Worm (Caenorhabditis elegans) whole organism, late embryonic: ENCODE measurements around the gene cth-2.

Experiments used
- C08G9.2 ChIP-seq: sonication (generic microtip); optimal IDR thresholded peaks from 2 replicates; lab custom pipeline; 2016; ENCODE audit warnings: mild to moderate bottlenecking, missing genetic modification characterization, moderate library complexity, missing compliant biosample characterization
- C38D4.7 ChIP-seq: fragments of 200-800 bp; sonication (Bioruptor generic); optimal IDR thresholded peaks from 2 replicates; lab custom pipeline; 2018; ENCODE audit warnings: mild to moderate bottlenecking, missing genetic modification characterization, moderate library complexity, missing compliant biosample characterization
- F13H6.1 ChIP-seq: sonication (generic microtip); optimal IDR thresholded peaks from 2 replicates; lab custom pipeline; 2016; ENCODE audit warnings: missing genetic modification characterization, missing compliant biosample characterization
- K09A11.1 ChIP-seq: sonication (generic microtip); optimal IDR thresholded peaks from 2 replicates; lab custom pipeline; 2017; ENCODE audit warnings: antibody characterized with exemption, mild to moderate bottlenecking, missing genetic modification characterization, missing compliant biosample characterization; ENCODE audit not compliant: insufficient read depth
- ahr-1 ChIP-seq: sonication (generic microtip); optimal IDR thresholded peaks from 2 replicates; lab custom pipeline; 2016; ENCODE audit warnings: missing genetic modification characterization, missing compliant biosample characterization
- ama-1 ChIP-seq: fragments of 150-350 bp; optimal IDR thresholded peaks from 2 replicates; lab custom pipeline; 2014
- ceh-18 ChIP-seq: sonication (generic microtip); optimal IDR thresholded peaks from 2 replicates; lab custom pipeline; 2016; ENCODE audit warnings: missing genetic modification characterization, missing compliant biosample characterization
- ceh-19 ChIP-seq: fragments of 200-800 bp; sonication (Bioruptor generic); optimal IDR thresholded peaks from 2 replicates; lab custom pipeline; 2018; ENCODE audit warnings: mild to moderate bottlenecking, missing genetic modification characterization, missing compliant biosample characterization
- ceh-24 ChIP-seq: sonication (generic microtip); optimal IDR thresholded peaks from 2 replicates; lab custom pipeline; 2016; ENCODE audit warnings: mild to moderate bottlenecking, missing genetic modification characterization, missing compliant biosample characterization
- ceh-31 ChIP-seq: sonication (generic microtip); optimal IDR thresholded peaks from 2 replicates; lab custom pipeline; 2016; ENCODE audit warnings: missing genetic modification characterization, missing compliant biosample characterization
- ceh-34 ChIP-seq: sonication (generic microtip); optimal IDR thresholded peaks from 2 replicates; lab custom pipeline; 2016; ENCODE audit warnings: mild to moderate bottlenecking, missing genetic modification characterization, missing compliant biosample characterization
- ceh-45 ChIP-seq: fragments of 200-800 bp; sonication (Bioruptor generic); IDR thresholded peaks from 2 replicates; pipeline ENCODE4 v1.3.6; 2022; ENCODE audit warnings: missing genetic modification reagents, missing genetic modification characterization, missing compliant biosample characterization
- ceh-6 ChIP-seq: fragments of 200-800 bp; sonication (Bioruptor generic); optimal IDR thresholded peaks from 2 replicates; lab custom pipeline; 2018; ENCODE audit warnings: mild to moderate bottlenecking, missing genetic modification characterization, missing compliant biosample characterization
- dmd-4 ChIP-seq: sonication (generic microtip); optimal IDR thresholded peaks from 2 replicates; lab custom pipeline; 2016; ENCODE audit warnings: borderline replicate concordance, missing genetic modification characterization, missing compliant biosample characterization
- dve-1 ChIP-seq: sonication (generic microtip); optimal IDR thresholded peaks from 2 replicates; lab custom pipeline; 2017; ENCODE audit warnings: antibody characterized with exemption, mild to moderate bottlenecking, missing genetic modification characterization, missing compliant biosample characterization
- elt-2 ChIP-seq: sonication (generic microtip); optimal IDR thresholded peaks from 2 replicates; lab custom pipeline; 2016; ENCODE audit warnings: missing genetic modification reagents, missing genetic modification characterization, missing compliant biosample characterization
- elt-4 ChIP-seq: sonication (generic microtip); optimal IDR thresholded peaks from 2 replicates; lab custom pipeline; 2016; ENCODE audit warnings: missing genetic modification characterization, missing compliant biosample characterization
- ets-4 ChIP-seq: sonication (generic microtip); optimal IDR thresholded peaks from 2 replicates; lab custom pipeline; 2016; ENCODE audit warnings: missing genetic modification characterization, missing compliant biosample characterization
- eyg-1 ChIP-seq: sonication (generic microtip); optimal IDR thresholded peaks from 2 replicates; lab custom pipeline; 2016; ENCODE audit warnings: missing genotype, missing genetic modification characterization, missing compliant biosample characterization
- fkh-10 ChIP-seq: fragments of 150-350 bp; optimal IDR thresholded peaks from 2 replicates; lab custom pipeline; 2014; ENCODE audit warnings: missing biosample characterization, missing genetic modification reagents, missing genetic modification characterization
- fkh-6 ChIP-seq: sonication (generic microtip); optimal IDR thresholded peaks from 2 replicates; lab custom pipeline; 2016; ENCODE audit warnings: missing genetic modification characterization, missing compliant biosample characterization
- hlh-13 ChIP-seq: fragments of 200-800 bp; sonication (Bioruptor generic); optimal IDR thresholded peaks from 2 replicates; lab custom pipeline; 2018; ENCODE audit warnings: mild to moderate bottlenecking, missing genetic modification characterization, missing compliant biosample characterization
- hlh-15 ChIP-seq: sonication (generic microtip); optimal IDR thresholded peaks from 2 replicates; lab custom pipeline; 2016; ENCODE audit warnings: missing genetic modification characterization, missing compliant biosample characterization
- hlh-30 ChIP-seq: sonication (generic microtip); optimal IDR thresholded peaks from 2 replicates; lab custom pipeline; 2017; ENCODE audit warnings: antibody characterized with exemption, missing genetic modification characterization, missing compliant biosample characterization; ENCODE audit not compliant: insufficient read depth
- lim-6 ChIP-seq: sonication (generic microtip); optimal IDR thresholded peaks from 2 replicates; lab custom pipeline; 2016; ENCODE audit warnings: missing genetic modification characterization, missing compliant biosample characterization
- lin-11 ChIP-seq: fragments of 200-800 bp; sonication (Bioruptor generic); optimal IDR thresholded peaks from 2 replicates; lab custom pipeline; 2018; ENCODE audit warnings: mild to moderate bottlenecking, missing genetic modification characterization, missing compliant biosample characterization
- madf-2 ChIP-seq: sonication (generic microtip); optimal IDR thresholded peaks from 2 replicates; lab custom pipeline; 2017; ENCODE audit warnings: missing genetic modification characterization, missing compliant biosample characterization
- mec-3 ChIP-seq: sonication (generic microtip); optimal IDR thresholded peaks from 2 replicates; lab custom pipeline; 2016; ENCODE audit warnings: borderline replicate concordance, missing genetic modification characterization, missing compliant biosample characterization
- npax-4 ChIP-seq: sonication (generic microtip); optimal IDR thresholded peaks from 2 replicates; lab custom pipeline; 2016; ENCODE audit warnings: missing genetic modification characterization, missing compliant biosample characterization
- pax-1 ChIP-seq: fragments of 150-350 bp; optimal IDR thresholded peaks from 2 replicates; lab custom pipeline; 2014; ENCODE audit warnings: missing biosample characterization, missing genetic modification characterization
- pha-2 ChIP-seq: sonication (generic microtip); optimal IDR thresholded peaks from 2 replicates; lab custom pipeline; 2017; ENCODE audit warnings: mild to moderate bottlenecking, missing genetic modification characterization, missing compliant biosample characterization
- ref-2 ChIP-seq: sonication (generic microtip); optimal IDR thresholded peaks from 2 replicates; lab custom pipeline; 2016; ENCODE audit warnings: missing genetic modification characterization, missing compliant biosample characterization
- rnt-1 ChIP-seq: sonication (generic microtip); optimal IDR thresholded peaks from 2 replicates; lab custom pipeline; 2016; ENCODE audit warnings: missing genetic modification characterization, missing compliant biosample characterization
- sox-2 ChIP-seq: fragments of 200-800 bp; sonication (Bioruptor generic); IDR thresholded peaks from 2 replicates; pipeline ENCODE4 v1.3.6; 2022; ENCODE audit warnings: missing genetic modification reagents, missing genetic modification characterization, missing compliant biosample characterization
- sox-4 ChIP-seq: sonication (generic microtip); optimal IDR thresholded peaks from 2 replicates; lab custom pipeline; 2017; ENCODE audit warnings: mild to moderate bottlenecking, missing genetic modification characterization, inconsistent platforms, missing compliant biosample characterization
- tbx-2 ChIP-seq: sonication (generic microtip); optimal IDR thresholded peaks from 2 replicates; lab custom pipeline; 2016; ENCODE audit warnings: missing genetic modification characterization, missing compliant biosample characterization
- ttx-3 ChIP-seq: sonication (generic microtip); optimal IDR thresholded peaks from 2 replicates; lab custom pipeline; 2016; ENCODE audit warnings: missing genetic modification reagents, missing genetic modification characterization, missing compliant biosample characterization
- unc-42 ChIP-seq: sonication (generic microtip); optimal IDR thresholded peaks from 2 replicates; lab custom pipeline; 2016; ENCODE audit warnings: missing genotype, missing genetic modification characterization, missing compliant biosample characterization
- unc-86 ChIP-seq: sonication (generic microtip); optimal IDR thresholded peaks from 2 replicates; lab custom pipeline; 2016; ENCODE audit warnings: missing genetic modification characterization, missing compliant biosample characterization
- zip-5 ChIP-seq: sonication (generic microtip); optimal IDR thresholded peaks from 2 replicates; lab custom pipeline; 2016; ENCODE audit warnings: missing genetic modification characterization, missing compliant biosample characterization
- ztf-16 ChIP-seq: sonication (generic microtip); optimal IDR thresholded peaks from 2 replicates; lab custom pipeline; 2017; ENCODE audit warnings: missing genetic modification characterization, missing compliant biosample characterization

The cth-2 gene

ce11 chrII:7072590-7073536 is 15.1 kb upstream of the cth-2 start (continued):
- TF ChIP-seq npax-4 (tag; lab: Kevin White, UChicago) (no peak), ztf-16 (tag; lab: Kevin White, UChicago) (peak; percentile 59), ceh-31 (tag; lab: Kevin White, UChicago) (peak; percentile 97), rnt-1 (tag; lab: Kevin White, UChicago) (peak; percentile 82), ceh-18 (tag; lab: Kevin White, UChicago) (peak; percentile 51), fkh-10 (no peak), unc-86 (tag; lab: Kevin White, UChicago) (peak; percentile 5), ama-1 (lab: Kevin White, UChicago) (no peak), tbx-2 (peak; percentile 76), ttx-3 (tag; lab: Kevin White, UChicago) (no peak), ceh-19 (no peak), ref-2 (tag; lab: Kevin White, UChicago) (peak; percentile 68)

- TF ChIP-seq hlh-15 (tag; lab: Kevin White, UChicago) (no peak), rnt-1 (tag; lab: Kevin White, UChicago) (no peak), ceh-45 (GFP tag; lab: Robert Waterston, UW) (no peak), ceh-6 (GFP tag; lab: Kevin White, UChicago) (no peak), fkh-10 (no peak)
Observed at ce11 chrII:7072315-7072589, 14.5 kb upstream of the cth-2 start, which contains the start of gene kars-1. Gene kars-1 (minus strand): TSS chrII:7072415.

- no peak for TF ChIP-seq C38D4.7 (GFP tag; lab: Kevin White, UChicago)
- no peak for TF ChIP-seq ets-4 (tag; lab: Kevin White, UChicago)
- no peak for TF ChIP-seq eyg-1 (tag; lab: Kevin White, UChicago)
- TF ChIP-seq pha-2 (tag; lab: Kevin White, UChicago): no peak
- no peak for TF ChIP-seq fkh-6
- no peak for TF ChIP-seq dve-1 (tag; lab: Kevin White, UChicago)
- no peak for TF ChIP-seq F13H6.1
- no peak for TF ChIP-seq lim-6
- no peak for TF ChIP-seq ceh-24
- TF ChIP-seq hlh-13: no peak
- no peak for TF ChIP-seq sox-2 (GFP tag; lab: Robert Waterston, UW)
- no peak for TF ChIP-seq unc-42
- no peak for TF ChIP-seq C08G9.2 (tag; lab: Kevin White, UChicago)
Observed at ce11 chrII:7070434-7070833, 12.7 kb upstream of the cth-2 start.

ce11 chrII:7069866-7070265 is 12.1 kb upstream of the cth-2 start, which contains the start of gene him-14:
Gene him-14 (minus strand): TSS chrII:7069966.
- TF ChIP-seq lim-6 (no peak), madf-2 (tag; lab: Kevin White, UChicago) (no peak), hlh-30 (tag; lab: Kevin White, UChicago) (no peak), dve-1 (tag; lab: Kevin White, UChicago) (no peak), ets-4 (tag; lab: Kevin White, UChicago) (no peak), ztf-16 (tag; lab: Kevin White, UChicago) (no peak), elt-4 (no peak), hlh-13 (no peak), dmd-4 (no peak)

- TF ChIP-seq zip-5 (tag; lab: Kevin White, UChicago) (no peak), sox-2 (GFP tag; lab: Robert Waterston, UW) (no peak), elt-4 (no peak), lin-11 (tag; lab: Kevin White, UChicago) (no peak), rnt-1 (tag; lab: Kevin White, UChicago) (no peak), ceh-31 (tag; lab: Kevin White, UChicago) (no peak), ahr-1 (tag; lab: Kevin White, UChicago) (no peak), ceh-24 (no peak), elt-2 (no peak), ceh-34 (tag; lab: Kevin White, UChicago) (no peak), ceh-19 (no peak), K09A11.1 (tag; lab: Kevin White, UChicago) (no peak), sox-4 (tag; lab: Kevin White, UChicago) (no peak), C08G9.2 (tag; lab: Kevin White, UChicago) (no peak), mec-3 (tag; lab: Kevin White, UChicago) (no peak), pax-1 (tag; lab: Kevin White, UChicago) (no peak)
Observed at ce11 chrII:7065391-7065790, 7.6 kb upstream of the cth-2 start, which contains the start of gene nos-2. Gene nos-2 (plus strand): TSS chrII:7065618.
